Fruit fly (Drosophila melanogaster): ENCODE data around the gene sl.

The sl gene

DNA sequence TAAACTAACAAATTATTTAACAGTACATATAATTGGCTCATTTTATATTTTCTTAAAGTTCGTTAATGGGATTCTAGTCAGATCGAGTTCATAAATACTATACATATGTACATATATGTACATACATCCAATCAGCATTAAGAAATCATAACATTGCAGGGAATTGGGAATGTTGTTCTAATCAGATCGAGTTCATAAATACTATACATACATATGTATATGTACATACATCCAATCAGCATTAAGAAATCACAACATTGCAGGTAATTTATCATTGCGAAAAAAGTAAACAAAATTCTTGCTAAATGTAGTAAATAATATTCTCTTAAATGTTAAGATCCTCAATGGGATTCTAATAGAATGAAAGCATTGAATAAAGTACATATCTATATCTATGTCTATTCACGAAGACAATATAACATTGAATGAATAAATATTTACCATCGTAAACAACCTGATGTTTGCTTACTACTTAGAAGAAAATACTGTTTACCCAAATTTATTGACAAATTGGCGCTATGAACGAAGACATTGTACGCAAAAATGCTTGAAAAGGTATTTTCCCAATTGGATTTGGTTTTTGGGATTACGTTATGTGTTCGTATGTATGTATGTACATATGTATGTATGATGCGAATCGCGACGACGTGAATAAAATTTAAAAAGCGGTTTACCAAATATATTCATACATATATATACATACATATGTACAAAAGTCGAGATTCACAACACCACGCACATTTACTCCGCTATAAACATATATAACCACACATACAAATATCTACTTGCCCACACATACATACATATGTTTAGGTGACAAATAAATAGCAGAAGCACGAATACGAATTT is 33.8 kb downstream of the sl start (continued):
- peak; percentile 80 for TF ChIP-seq CG6683 (GFP tag; optimal IDR thresholded peaks at IDR 0.05)
- TF ChIP-seq CG10654 (GFP tag; optimal IDR thresholded peaks at IDR 0.05): peak; percentile 59
- TF ChIP-seq Fer3 (tag; optimal IDR thresholded peaks at IDR 0.05): peak; percentile 92
- no peak for TF ChIP-seq GATAe (GFP tag; conservative IDR thresholded peaks at IDR 0.05)
- TF ChIP-seq CG1602 (GFP tag; optimal IDR thresholded peaks at IDR 0.05): peak; percentile 25
- TF ChIP-seq CG7963 (GFP tag; IDR thresholded peaks at IDR 0.05; ENCODE audit: partially characterized antibody): no peak
- TF ChIP-seq sr (GFP tag; IDR thresholded peaks at IDR 0.05): no peak
- peak; percentile 67 for TF ChIP-seq CG15479 (GFP tag; optimal IDR thresholded peaks at IDR 0.05)
- peak; percentile 44 for TF ChIP-seq CG14965 (GFP tag; optimal IDR thresholded peaks at IDR 0.05; ENCODE audit: borderline replicate concordance)
- peak; percentile 75 for TF ChIP-seq seq (GFP tag; IDR thresholded peaks at IDR 0.05)
- TF ChIP-seq CG1832 (GFP tag; optimal IDR thresholded peaks at IDR 0.05): no peak
- TF ChIP-seq unpg (GFP tag; optimal IDR thresholded peaks at IDR 0.05): peak; percentile 83
- TF ChIP-seq CG4360 (GFP tag; IDR thresholded peaks at IDR 0.05): no peak
- TF ChIP-seq eve (GFP tag; optimal IDR thresholded peaks at IDR 0.05): no peak
- no peak for TF ChIP-seq peb (GFP tag; IDR thresholded peaks at IDR 0.05)
- peak; percentile 11 for TF ChIP-seq Sry-δ (GFP tag; optimal IDR thresholded peaks at IDR 0.05)
- peak; percentile 81 for TF ChIP-seq sd (tag; optimal IDR thresholded peaks at IDR 0.05)
- peak in 1 of 3 experiments; percentile 71 for TF ChIP-seq lola (GFP tag; optimal IDR thresholded peaks at IDR 0.05)
- peak; percentile 91 for TF ChIP-seq CG15011 (GFP tag; optimal IDR thresholded peaks at IDR 0.05)
- no peak; the same call in 1 of the 2 replicates for TF ChIP-seq Ada2b (GFP tag; IDR thresholded peaks at IDR 0.05)
- peak; percentile 71 for TF ChIP-seq CG4707 (GFP tag; optimal IDR thresholded peaks at IDR 0.05)
- no peak for TF ChIP-seq cato (GFP tag; optimal IDR thresholded peaks at IDR 0.05; ENCODE audit: borderline replicate concordance)
- TF ChIP-seq BEAF-32 (GFP tag; optimal IDR thresholded peaks at IDR 0.05): no peak
- TF ChIP-seq CG4424 (GFP tag; optimal IDR thresholded peaks at IDR 0.05): peak; percentile 37
- TF ChIP-seq Ravus (GFP tag; IDR thresholded peaks at IDR 0.05): no peak; the same call in 1 of the 2 replicates
- TF ChIP-seq chm (GFP tag; IDR thresholded peaks at IDR 0.05): no peak
- no peak for TF ChIP-seq CG6654 (GFP tag; optimal IDR thresholded peaks at IDR 0.05)
- TF ChIP-seq Doc2 (GFP tag; IDR thresholded peaks at IDR 0.05): no peak
- TF ChIP-seq pho (GFP tag; optimal IDR thresholded peaks at IDR 0.05): peak; percentile 59
- TF ChIP-seq CG3726 (GFP tag; IDR thresholded peaks at IDR 0.05): no peak; the same call in 2 of the 3 replicates
- peak; percentile 1 for TF ChIP-seq Elba2 (GFP tag; optimal IDR thresholded peaks at IDR 0.05)
- peak; percentile 86 for TF ChIP-seq odd (GFP tag; optimal IDR thresholded peaks at IDR 0.05)
- peak; percentile 76 for TF ChIP-seq CG9727 (GFP tag; optimal IDR thresholded peaks at IDR 0.05)
- peak; percentile 13 for TF ChIP-seq CG7786 (GFP tag; optimal IDR thresholded peaks at IDR 0.05)
- TF ChIP-seq tx (GFP tag; optimal IDR thresholded peaks at IDR 0.05): peak; percentile 30
- no peak; the same call in 2 of the 3 replicates for TF ChIP-seq dysf (GFP tag; IDR thresholded peaks at IDR 0.05)
- no peak for TF ChIP-seq Trl (optimal IDR thresholded peaks at IDR 0.05)
- TF ChIP-seq Trl (GFP tag; optimal IDR thresholded peaks at IDR 0.05): peak; percentile 78
- no peak for TF ChIP-seq dati (GFP tag; IDR thresholded peaks at IDR 0.05)
- TF ChIP-seq ato (GFP tag; IDR thresholded peaks at IDR 0.05; ENCODE audit: partially characterized antibody): no peak
- peak; percentile 89 for TF ChIP-seq mirr (GFP tag; optimal IDR thresholded peaks at IDR 0.05)
- TF ChIP-seq trem (tag; optimal IDR thresholded peaks at IDR 0.05): peak; percentile 40
- no peak for TF ChIP-seq Opbp (GFP tag; IDR thresholded peaks at IDR 0.05; ENCODE audit: partially characterized antibody)
- TF ChIP-seq hbn (GFP tag; IDR thresholded peaks at IDR 0.05; ENCODE audit: partially characterized antibody): no peak
- no peak for TF ChIP-seq row (GFP tag; IDR thresholded peaks at IDR 0.05)
- peak in 1 of 2 experiments; percentile 13 for TF ChIP-seq Hr78 (GFP tag; optimal IDR thresholded peaks at IDR 0.05)
- TF ChIP-seq Adf1 (GFP tag; IDR thresholded peaks at IDR 0.05): peak; percentile 37; the same call in 1 of the 2 replicates
- peak; percentile 67 for TF ChIP-seq ash1 (GFP tag; optimal IDR thresholded peaks at IDR 0.05)

Data from whole organism, embryonic.